Worm (Caenorhabditis elegans) whole organism, early embryonic: ENCODE measurements around the gene F02C9.1.

Experiments
- ceh-36 ChIP-seq: sonication (generic microtip); optimal IDR thresholded peaks from 2 replicates; lab custom pipeline; 2016; ENCODE audit warnings: missing genetic modification characterization, inconsistent platforms, missing compliant biosample characterization
- ets-7 ChIP-seq: sonication (generic microtip); optimal IDR thresholded peaks from 2 replicates; lab custom pipeline; 2016; ENCODE audit warnings: missing genotype, missing genetic modification characterization, missing compliant biosample characterization
- pes-1 ChIP-seq: fragments of 200-800 bp; sonication (Bioruptor generic); IDR thresholded peaks from 2 replicates; pipeline ENCODE4 v1.3.6; 2022; ENCODE audit warnings: missing genetic modification reagents, missing genetic modification characterization, missing compliant biosample characterization
- scrt-1 ChIP-seq: fragments of 200-800 bp; sonication (Bioruptor generic); IDR thresholded peaks from 2 replicates; pipeline ENCODE4 v1.3.6; 2022; ENCODE audit warnings: missing genetic modification characterization, missing compliant biosample characterization

DNA sequence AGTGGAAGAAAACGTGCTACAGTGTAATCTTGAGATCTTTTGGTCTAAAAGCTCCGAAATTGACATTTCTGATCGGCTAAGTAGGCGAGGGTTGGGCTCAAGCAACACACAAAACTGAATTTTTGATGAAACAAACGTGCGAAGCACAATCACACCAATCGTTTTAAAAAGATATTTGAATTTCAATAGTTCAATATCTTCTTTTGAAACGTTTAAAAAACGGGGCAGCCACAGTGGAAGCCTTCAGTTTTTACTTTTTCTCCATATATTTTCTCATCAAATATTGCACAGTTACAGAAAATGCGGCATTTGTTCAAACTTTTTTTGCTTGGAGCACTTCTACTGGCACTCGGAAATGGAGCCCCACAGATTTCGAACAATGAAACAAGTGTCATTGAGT is 27.8 kb downstream of the F02C9.1 start, which contains the start of gene C36C5.4:
- TF ChIP-seq scrt-1 (GFP tag; lab: Robert Waterston, UW) = no peak
- TF ChIP-seq pes-1 (GFP tag; lab: Robert Waterston, UW) = no peak
- TF ChIP-seq ets-7 = no peak
- no peak for TF ChIP-seq ceh-36 (tag; lab: Kevin White, UChicago)
